Fruit fly (Drosophila melanogaster) whole organism, wandering third instar larva: Measurements from ENCODE around the gene CG32500.
"Not testable (repeated sequence)": the region's sequence is repeated elsewhere in the genome, so short reads cannot be mapped to it uniquely, and the experiment has no call there.

ENCODE experiments used
- HLH106 ChIP-seq: fragments of 200-800 bp; optimal IDR thresholded peaks from 3 replicates; lab custom pipeline; 2019; ENCODE audit warnings: missing biosample characterization, mild to moderate bottlenecking, missing genetic modification characterization, moderate library complexity
- Rel ChIP-seq, 2 experiments: fragments of 200-800 bp; sonication (Bioruptor generic) in 1 of 2; optimal IDR thresholded peaks; 2 replicates in 1 of 2; 3 replicates in 1 of 2; lab custom pipeline; 2016 to 2019; ENCODE audit warnings: mild to moderate bottlenecking in 2 of 2, missing biosample characterization in 2 of 2, missing genetic modification characterization in 2 of 2, moderate library complexity in 1 of 2
- fru ChIP-seq: fragments of 200-800 bp; sonication (Bioruptor generic); optimal IDR thresholded peaks from 3 replicates; lab custom pipeline; 2016; ENCODE audit warnings: missing biosample characterization, mild to moderate bottlenecking, missing genetic modification characterization
- h ChIP-seq: fragments of 200-800 bp; sonication (Bioruptor generic); optimal IDR thresholded peaks from 3 replicates; lab custom pipeline; 2016; ENCODE audit warnings: missing biosample characterization, mild to moderate bottlenecking, missing genetic modification characterization
- woc ChIP-seq: sonication (Bioruptor generic); optimal IDR thresholded peaks from 2 replicates; lab custom pipeline; 2016; ENCODE audit warnings: missing biosample characterization, mild to moderate bottlenecking, missing genetic modification characterization

- TF ChIP-seq HLH106; h; fru (GFP tag; lab: Kevin White, UChicago); Rel (GFP tag; optimal IDR thresholded peaks at IDR 0.05; lab: Kevin White, UChicago); Rel (tag; optimal IDR thresholded peaks at IDR 0.05; lab: Kevin White, UChicago); woc (GFP tag; lab: Kevin White, UChicago): not testable (repeated sequence)
Measured at dm6 chrX:21615139-21615538, 8.4 kb downstream of the CG32500 start, which contains the start of gene CG32820.
